Fruit fly (Drosophila melanogaster): ENCODE results near the gene I-t.

dm6 chr3R:11662617-11663016 is 41.2 kb upstream of the I-t start:
- no peak for TF ChIP-seq bab1 (GFP tag; optimal IDR thresholded peaks at IDR 0.05)
- TF ChIP-seq Hr96 (GFP tag; optimal IDR thresholded peaks at IDR 0.05): no peak
- no peak for TF ChIP-seq kay (GFP tag; ENCODE audit: borderline replicate concordance)
- no peak for TF ChIP-seq ovo (GFP tag; optimal IDR thresholded peaks at IDR 0.05)
